Worm (Caenorhabditis elegans) whole organism, early embryonic: ENCODE data around the gene lem-2.

Experiments used
- ama-1 ChIP-seq: fragments of 150-350 bp; optimal IDR thresholded peaks from 2 replicates; lab custom pipeline; 2014
- flt-1 ChIP-seq: fragments of 200-800 bp; sonication (Bioruptor generic); IDR thresholded peaks from 2 replicates; pipeline ENCODE4 v1.3.6; 2022; ENCODE audit warnings: missing genetic modification characterization, missing compliant biosample characterization
- hnd-1 ChIP-seq: sonication (generic microtip); optimal IDR thresholded peaks from 2 replicates; lab custom pipeline; 2016; ENCODE audit warnings: missing genetic modification characterization, missing compliant biosample characterization
- pes-1 ChIP-seq: fragments of 200-800 bp; sonication (Bioruptor generic); IDR thresholded peaks from 2 replicates; pipeline ENCODE4 v1.3.6; 2022; ENCODE audit warnings: missing genetic modification reagents, missing genetic modification characterization, missing compliant biosample characterization
- tbx-11 ChIP-seq: fragments of 200-800 bp; sonication (Bioruptor generic); IDR thresholded peaks from 2 replicates; pipeline ENCODE4 v1.3.6; 2022; ENCODE audit warnings: missing genetic modification characterization, missing compliant biosample characterization
- tbx-37 ChIP-seq: fragments of 200-800 bp; sonication (Bioruptor generic); conservative IDR thresholded peaks from 2 replicates; pipeline ENCODE4 v1.3.6; 2022; ENCODE audit warnings: missing genetic modification reagents, missing genetic modification characterization, missing compliant biosample characterization

ce11 chrII:14063044-14063500, at the start of gene lem-2:
- TF ChIP-seq ama-1 (lab: Kevin White, UChicago) (no peak), tbx-37 (GFP tag; lab: Robert Waterston, UW) (no peak), flt-1 (GFP tag; lab: Robert Waterston, UW) (peak; percentile 48; the same call in 1 of the 2 replicates), hnd-1 (tag; lab: Kevin White, UChicago) (peak; percentile 38), tbx-11 (GFP tag; lab: Robert Waterston, UW) (no peak), pes-1 (GFP tag; lab: Robert Waterston, UW) (no peak; the same call in 1 of the 2 replicates)
